Worm (Caenorhabditis elegans): ENCODE results near the gene C06G3.3.

Gene C06G3.3

ce11 chrIV:7072110-7072509, 36.2 kb downstream of the C06G3.3 start, which contains the start of gene srg-48:
TSS of gene srg-48 (plus strand) at chrIV:7072410.
- TF ChIP-seq tab-1 (GFP tag; IDR thresholded peaks at IDR 0.05) (no peak), ref-1 (GFP tag; conservative IDR thresholded peaks at IDR 0.05) (no peak)

ce11 chrIV:7075063-7075462, 39.1 kb downstream of the C06G3.3 start, which contains the start of gene srg-50:
TSS of gene srg-50 (minus strand) at chrIV:7075163.
- TF ChIP-seq T22C8.4 (GFP tag; IDR thresholded peaks at IDR 0.05) (no peak), med-1 (GFP tag; optimal IDR thresholded peaks at IDR 0.05; ENCODE audit: insufficient read depth) (no peak), ztf-29 (GFP tag; IDR thresholded peaks at IDR 0.05) (no peak), ztf-23 (GFP tag; IDR thresholded peaks at IDR 0.05) (no peak), flt-1 (GFP tag; IDR thresholded peaks at IDR 0.05) (no peak), klf-2 (GFP tag; conservative IDR thresholded peaks at IDR 0.05) (no peak), ref-1 (GFP tag; conservative IDR thresholded peaks at IDR 0.05) (no peak), tab-1 (GFP tag; IDR thresholded peaks at IDR 0.05) (no peak)

DNA sequence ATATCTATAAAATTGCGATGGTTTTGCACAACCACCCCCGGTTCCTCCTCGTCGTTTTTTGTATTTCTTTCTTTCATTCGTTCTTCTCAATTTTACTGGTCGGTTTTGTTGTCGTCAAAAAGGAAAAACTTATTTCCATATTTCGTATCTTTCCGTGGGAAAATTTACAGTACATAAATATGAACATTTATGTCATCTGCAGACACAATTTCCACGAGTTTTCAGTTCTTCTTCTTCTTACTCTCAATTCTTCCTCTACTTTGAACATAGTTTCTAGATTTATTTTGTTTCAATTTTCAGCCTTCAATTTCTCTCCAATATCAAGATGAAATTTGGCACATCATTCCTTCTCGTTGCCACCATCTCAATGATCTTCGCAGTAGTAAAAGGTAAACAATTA, 45.3 kb downstream of the C06G3.3 start, which contains the start of gene Y43B11AR.1:
TSS of gene Y43B11AR.1 (plus strand) at position 301 of the 400 bp plus-strand sequence.
- TF ChIP-seq ztf-23 (GFP tag; IDR thresholded peaks at IDR 0.05), result no peak
- TF ChIP-seq ref-1 (GFP tag; conservative IDR thresholded peaks at IDR 0.05), result no peak
- no peak for TF ChIP-seq klf-2 (GFP tag; conservative IDR thresholded peaks at IDR 0.05)
- no peak for TF ChIP-seq flt-1 (GFP tag; IDR thresholded peaks at IDR 0.05)
- no peak for TF ChIP-seq med-1 (GFP tag; optimal IDR thresholded peaks at IDR 0.05; ENCODE audit: insufficient read depth)
- no peak for TF ChIP-seq cog-1 (tag; optimal IDR thresholded peaks at IDR 0.05)
- no peak for TF ChIP-seq ztf-29 (GFP tag; IDR thresholded peaks at IDR 0.05)

DNA sequence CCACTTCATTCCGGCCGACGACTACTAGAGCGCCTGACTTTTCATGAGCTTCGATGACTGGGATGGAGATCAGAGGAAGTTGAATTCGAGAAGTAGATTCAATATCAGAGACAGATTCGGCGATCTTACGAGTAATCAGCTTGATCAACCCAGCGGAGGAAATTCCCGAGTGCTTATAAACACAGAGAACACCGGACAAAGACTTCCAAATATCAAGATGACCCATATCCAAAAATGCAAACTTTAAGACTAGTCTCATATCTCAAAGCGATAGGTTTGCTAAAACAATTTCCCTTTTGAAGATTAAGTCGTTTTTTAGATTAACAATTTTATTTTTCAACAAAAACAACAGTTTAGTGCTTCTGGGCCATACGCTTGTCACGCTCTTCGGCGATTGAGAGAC, 47.5 kb downstream of the C06G3.3 start, which contains the start of gene Y43B11AR.3:
TSS of gene Y43B11AR.3 (minus strand) at position 335 of the 403 bp plus-strand sequence.
- TF ChIP-seq klf-2 (GFP tag; conservative IDR thresholded peaks at IDR 0.05), result no peak
- peak; percentile 32; the same call in 1 of the 2 replicates for TF ChIP-seq flt-1 (GFP tag; IDR thresholded peaks at IDR 0.05)

- TF ChIP-seq T22C8.4 (GFP tag; IDR thresholded peaks at IDR 0.05) (no peak), klf-2 (GFP tag; conservative IDR thresholded peaks at IDR 0.05) (no peak)
Measured at ce11 chrIV:7083976-7084375, 48.1 kb downstream of the C06G3.3 start.

- TF ChIP-seq klf-2 (GFP tag; conservative IDR thresholded peaks at IDR 0.05) (no peak), T22C8.4 (GFP tag; IDR thresholded peaks at IDR 0.05) (no peak), ztf-23 (GFP tag; IDR thresholded peaks at IDR 0.05) (no peak), tab-1 (GFP tag; IDR thresholded peaks at IDR 0.05) (no peak), ztf-29 (GFP tag; IDR thresholded peaks at IDR 0.05) (no peak), ref-1 (GFP tag; conservative IDR thresholded peaks at IDR 0.05) (no peak), cog-1 (tag; optimal IDR thresholded peaks at IDR 0.05) (peak; percentile 61), med-1 (GFP tag; optimal IDR thresholded peaks at IDR 0.05; ENCODE audit: insufficient read depth) (no peak), flt-1 (GFP tag; IDR thresholded peaks at IDR 0.05) (peak; percentile 83)
Measured at ce11 chrIV:7084632-7085160, 48.8 kb downstream of the C06G3.3 start, which contains the start of gene rps-4. TSS of gene rps-4 (minus strand) at chrIV:7084682.
